Worm (Caenorhabditis elegans) whole organism, early embryonic: ENCODE data around the gene D1086.12.

ENCODE experiments used
- aly-1 ChIP-seq: sonication (generic microtip); optimal IDR thresholded peaks from 2 replicates; lab custom pipeline; 2016; ENCODE audit warnings: missing genetic modification characterization, missing compliant biosample characterization
- pes-1 ChIP-seq: fragments of 200-800 bp; sonication (Bioruptor generic); IDR thresholded peaks from 2 replicates; pipeline ENCODE4 v1.3.6; 2022; ENCODE audit warnings: missing genetic modification reagents, missing genetic modification characterization, missing compliant biosample characterization
- tbx-11 ChIP-seq: fragments of 200-800 bp; sonication (Bioruptor generic); IDR thresholded peaks from 2 replicates; pipeline ENCODE4 v1.3.6; 2022; ENCODE audit warnings: missing genetic modification characterization, missing compliant biosample characterization

ce11 chrV:14150966-14151365 is 50.0 kb downstream of the D1086.12 start:
- TF ChIP-seq pes-1 (GFP tag; lab: Robert Waterston, UW) (no peak), tbx-11 (GFP tag; lab: Robert Waterston, UW) (no peak), aly-1 (tag; lab: Kevin White, UChicago) (no peak)
